Fruit fly (Drosophila melanogaster) S2 (cell line): Measurements from ENCODE around the gene CG18178.

Experiments
- CG8478 ChIP-seq: fragments of >200 bp; optimal IDR thresholded peaks from 2 replicates; lab custom pipeline; 2018
- CTCF ChIP-seq, 2 experiments: fragments of >200 bp; optimal IDR thresholded peaks; 2 replicates each; lab custom pipeline; 2018

DNA sequence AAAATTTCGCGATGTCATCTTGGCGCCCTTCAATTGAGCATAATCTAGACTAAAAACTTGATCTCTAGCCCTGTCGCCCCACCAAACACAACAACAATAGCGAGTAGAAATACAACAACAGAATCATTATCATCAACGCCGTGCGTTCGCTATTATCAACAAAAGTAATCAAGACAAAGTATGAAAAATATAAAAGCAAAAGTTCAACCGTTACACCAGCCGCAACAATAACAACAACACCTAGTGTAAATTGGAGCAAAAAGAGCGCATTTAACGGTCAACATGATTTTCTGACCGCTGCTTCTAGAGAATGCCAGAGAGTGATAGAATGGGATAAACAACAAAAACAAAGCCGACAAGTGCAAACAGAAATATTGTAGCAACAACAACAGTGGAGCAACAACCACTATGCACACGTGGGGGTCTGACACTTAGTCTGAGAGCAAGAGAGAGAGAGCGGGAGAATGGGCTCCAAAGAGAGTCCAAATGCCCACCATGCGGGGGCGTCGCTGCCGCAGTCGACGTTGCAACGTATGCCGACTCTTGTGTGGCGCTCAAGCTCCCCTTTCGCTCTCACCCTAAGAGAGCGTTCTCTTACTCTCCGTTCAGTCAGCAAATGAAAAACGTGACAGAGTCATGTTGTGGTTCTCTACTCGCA, 26.6 kb downstream of the CG18178 start:
- TF ChIP-seq CTCF (optimal IDR thresholded peaks at IDR 0.05; lab: Kevin White, UChicago) (no peak), CG8478 (lab: Kevin White, UChicago) (no peak)
